Worm (Caenorhabditis elegans) whole organism, L1 larva: ENCODE data around the gene txt-3.

Source experiments
- ama-1 ChIP-seq: fragments of 150-350 bp; optimal IDR thresholded peaks from 2 replicates; lab custom pipeline; 2014
- blmp-1 ChIP-seq: fragments of 150-350 bp; optimal IDR thresholded peaks from 2 replicates; lab custom pipeline; 2014; ENCODE audit warnings: missing biosample characterization, missing genetic modification characterization
- ces-1 ChIP-seq: fragments of 150-350 bp; optimal IDR thresholded peaks from 2 replicates; lab custom pipeline; 2014; ENCODE audit warnings: missing biosample characterization, missing genetic modification reagents, missing genetic modification characterization
- lin-13 ChIP-seq: fragments of 150-350 bp; optimal IDR thresholded peaks from 2 replicates; lab custom pipeline; 2014; ENCODE audit warnings: missing biosample characterization, missing genetic modification reagents, missing genetic modification characterization
- nhr-11 ChIP-seq: fragments of 150-350 bp; optimal IDR thresholded peaks from 2 replicates; lab custom pipeline; 2014; ENCODE audit warnings: missing biosample characterization, missing genetic modification characterization
- nhr-12 ChIP-seq: sonication (generic microtip); optimal IDR thresholded peaks from 2 replicates; lab custom pipeline; 2017; ENCODE audit warnings: missing biosample characterization, missing genetic modification characterization
- nhr-77 ChIP-seq: fragments of 150-350 bp; optimal IDR thresholded peaks from 2 replicates; lab custom pipeline; 2014; ENCODE audit warnings: missing biosample characterization, missing genetic modification characterization
- pqm-1 ChIP-seq: sonication (generic microtip); optimal IDR thresholded peaks from 3 replicates; lab custom pipeline; 2017; ENCODE audit warnings: missing biosample characterization, missing genetic modification characterization
- unc-62 ChIP-seq: fragments of 150-350 bp; optimal IDR thresholded peaks from 2 replicates; lab custom pipeline; 2014; ENCODE audit warnings: missing biosample characterization, missing genetic modification reagents, missing genetic modification characterization
- ztf-11 ChIP-seq, 2 experiments: sonication (generic microtip); optimal IDR thresholded peaks; 2 replicates each; lab custom pipeline; 2016 to 2017; ENCODE audit warnings: missing genetic modification characterization in 2 of 2, missing biosample characterization in 1 of 2, missing compliant biosample characterization in 1 of 2

- no peak for TF ChIP-seq unc-62 (GFP tag; lab: Kevin White, UChicago)
- TF ChIP-seq ama-1, result no peak
- no peak for TF ChIP-seq pqm-1
- no peak for TF ChIP-seq nhr-11 (tag; lab: Kevin White, UChicago)
- TF ChIP-seq ces-1, result no peak
- TF ChIP-seq blmp-1 (tag; lab: Kevin White, UChicago), result no peak
- no peak for TF ChIP-seq lin-13 (GFP tag; lab: Kevin White, UChicago)
- TF ChIP-seq nhr-77 (tag; lab: Kevin White, UChicago), result no peak
- no peak for TF ChIP-seq ztf-11 (tag; optimal IDR thresholded peaks at IDR 0.05; lab: Kevin White, UChicago)
- TF ChIP-seq nhr-12 (tag; lab: Kevin White, UChicago), result no peak
Measured at ce11 chrIV:4937647-4938046, 26.1 kb upstream of the txt-3 start, which contains the start of gene fbxa-86.
